Fruit fly (Drosophila melanogaster): ENCODE measurements around the gene Tom40.

The Tom40 gene

dm6 chrX:7705175-7706097 is 31.3 kb upstream of the Tom40 start:
- TF ChIP-seq CG9948 (tag; optimal IDR thresholded peaks at IDR 0.05), result peak; percentile 93
- peak; percentile 86 for TF ChIP-seq CG17806 (tag; optimal IDR thresholded peaks at IDR 0.05)
- peak; percentile 41; the same call in 1 of the 2 replicates for TF ChIP-seq CG10348 (GFP tag; IDR thresholded peaks at IDR 0.05)
- TF ChIP-seq CG8159 (tag; optimal IDR thresholded peaks at IDR 0.05), result peak; percentile 94
- TF ChIP-seq fd96Ca (GFP tag; IDR thresholded peaks at IDR 0.05), result peak; percentile 82
- TF ChIP-seq D1 (tag; optimal IDR thresholded peaks at IDR 0.05), result peak; percentile 85
- peak; percentile 33 for TF ChIP-seq EcR (GFP tag; optimal IDR thresholded peaks at IDR 0.05)
- peak; percentile 81 for TF ChIP-seq CG32121 (GFP tag; IDR thresholded peaks at IDR 0.05)
- TF ChIP-seq CG4496 (GFP tag; IDR thresholded peaks at IDR 0.05), result peak; percentile 82
- TF ChIP-seq Snoo (tag; optimal IDR thresholded peaks at IDR 0.05), result peak; percentile 93
- TF ChIP-seq CG12605 (GFP tag; IDR thresholded peaks at IDR 0.05), result peak; percentile 81
- peak; percentile 91 for TF ChIP-seq Pif1A (GFP tag; optimal IDR thresholded peaks at IDR 0.05)
- TF ChIP-seq Ets98B (GFP tag; IDR thresholded peaks at IDR 0.05), result peak; percentile 60
- TF ChIP-seq rn (GFP tag; IDR thresholded peaks at IDR 0.05), result no peak; the same call in 1 of the 2 replicates
- peak; percentile 96 for TF ChIP-seq CG14655 (GFP tag; optimal IDR thresholded peaks at IDR 0.05)
- peak; percentile 87 for TF ChIP-seq Pif1B (GFP tag; optimal IDR thresholded peaks at IDR 0.05)
- TF ChIP-seq CG34367 (tag; optimal IDR thresholded peaks at IDR 0.05), result peak; percentile 89
- TF ChIP-seq CG13204 (GFP tag; optimal IDR thresholded peaks at IDR 0.05), result peak; percentile 59
- peak; percentile 63 for TF ChIP-seq gl (tag; optimal IDR thresholded peaks at IDR 0.05)
- TF ChIP-seq CG8301 (tag; optimal IDR thresholded peaks at IDR 0.05), result peak; percentile 95
- peak; percentile 93 for TF ChIP-seq CG15710 (tag; optimal IDR thresholded peaks at IDR 0.05)

- peak; percentile 99 for TF ChIP-seq CG15710 (tag; optimal IDR thresholded peaks at IDR 0.05)
- peak; percentile 98 for TF ChIP-seq CG9948 (tag; optimal IDR thresholded peaks at IDR 0.05)
- peak; percentile 99 for TF ChIP-seq Pif1B (GFP tag; optimal IDR thresholded peaks at IDR 0.05)
- TF ChIP-seq rn (GFP tag; IDR thresholded peaks at IDR 0.05), result peak; percentile 96
- TF ChIP-seq Pif1A (GFP tag; optimal IDR thresholded peaks at IDR 0.05), result peak; percentile 97
- TF ChIP-seq CG14655 (GFP tag; optimal IDR thresholded peaks at IDR 0.05), result peak; percentile 98
- peak; percentile 96 for TF ChIP-seq CG13204 (GFP tag; optimal IDR thresholded peaks at IDR 0.05)
- TF ChIP-seq CG34367 (tag; optimal IDR thresholded peaks at IDR 0.05), result peak; percentile 98
- peak; percentile 98 for TF ChIP-seq CG12605 (GFP tag; IDR thresholded peaks at IDR 0.05)
- TF ChIP-seq CG10348 (GFP tag; IDR thresholded peaks at IDR 0.05), result peak; percentile 93
- TF ChIP-seq CG17806 (tag; optimal IDR thresholded peaks at IDR 0.05), result peak; percentile 99
- TF ChIP-seq Ets98B (GFP tag; IDR thresholded peaks at IDR 0.05), result peak; percentile 99
- peak; percentile 96 for TF ChIP-seq gl (tag; optimal IDR thresholded peaks at IDR 0.05)
- peak; percentile 96 for TF ChIP-seq Snoo (tag; optimal IDR thresholded peaks at IDR 0.05)
- TF ChIP-seq EcR (GFP tag; optimal IDR thresholded peaks at IDR 0.05), result peak; percentile 77
- TF ChIP-seq fd96Ca (GFP tag; IDR thresholded peaks at IDR 0.05), result peak; percentile 96
- TF ChIP-seq D1 (tag; optimal IDR thresholded peaks at IDR 0.05), result peak; percentile 94
- peak; percentile 99 for TF ChIP-seq CG8159 (tag; optimal IDR thresholded peaks at IDR 0.05)
- TF ChIP-seq CG8301 (tag; optimal IDR thresholded peaks at IDR 0.05), result peak; percentile 97
- TF ChIP-seq CG4496 (GFP tag; IDR thresholded peaks at IDR 0.05), result peak; percentile 99
- peak; percentile 99 for TF ChIP-seq CG32121 (GFP tag; IDR thresholded peaks at IDR 0.05)
Observed at dm6 chrX:7706398-7707349, 30.0 kb upstream of the Tom40 start.

dm6 chrX:7707350-7708241 is 29.1 kb upstream of the Tom40 start:
- TF ChIP-seq CG17806 (tag; optimal IDR thresholded peaks at IDR 0.05) (no peak), CG14655 (GFP tag; optimal IDR thresholded peaks at IDR 0.05) (no peak), CG15710 (tag; optimal IDR thresholded peaks at IDR 0.05) (no peak), D1 (tag; optimal IDR thresholded peaks at IDR 0.05) (no peak), CG9948 (tag; optimal IDR thresholded peaks at IDR 0.05) (no peak), CG13204 (GFP tag; optimal IDR thresholded peaks at IDR 0.05) (no peak), gl (tag; optimal IDR thresholded peaks at IDR 0.05) (no peak), CG10348 (GFP tag; IDR thresholded peaks at IDR 0.05) (no peak), CG8159 (tag; optimal IDR thresholded peaks at IDR 0.05) (no peak)

- 0 out of 2 replicates have a peak, but pooled peaks have one; percentile 29 for TF ChIP-seq CG12605 (GFP tag; IDR thresholded peaks at IDR 0.05)
- peak; percentile 54; the same call in 1 of the 2 replicates for TF ChIP-seq rn (GFP tag; IDR thresholded peaks at IDR 0.05)
- peak; percentile 85 for TF ChIP-seq CG8159 (tag; optimal IDR thresholded peaks at IDR 0.05)
- TF ChIP-seq EcR (GFP tag; optimal IDR thresholded peaks at IDR 0.05), result peak; percentile 47
- peak; percentile 72 for TF ChIP-seq D1 (tag; optimal IDR thresholded peaks at IDR 0.05)
- TF ChIP-seq fd96Ca (GFP tag; IDR thresholded peaks at IDR 0.05), result peak; percentile 81
- peak; percentile 81 for TF ChIP-seq CG15710 (tag; optimal IDR thresholded peaks at IDR 0.05)
- TF ChIP-seq CG32121 (GFP tag; IDR thresholded peaks at IDR 0.05), result peak; percentile 77
- peak; percentile 88 for TF ChIP-seq CG4496 (GFP tag; IDR thresholded peaks at IDR 0.05)
- TF ChIP-seq Snoo (tag; optimal IDR thresholded peaks at IDR 0.05), result peak; percentile 78
- TF ChIP-seq CG14655 (GFP tag; optimal IDR thresholded peaks at IDR 0.05), result peak; percentile 94
- TF ChIP-seq CG10348 (GFP tag; IDR thresholded peaks at IDR 0.05), result peak; percentile 44; the same call in 1 of the 2 replicates
- peak; percentile 88 for TF ChIP-seq Pif1B (GFP tag; optimal IDR thresholded peaks at IDR 0.05)
- peak; percentile 67 for TF ChIP-seq CG13204 (GFP tag; optimal IDR thresholded peaks at IDR 0.05)
- TF ChIP-seq gl (tag; optimal IDR thresholded peaks at IDR 0.05), result peak; percentile 51
- TF ChIP-seq Pif1A (GFP tag; optimal IDR thresholded peaks at IDR 0.05), result peak; percentile 86
- peak; percentile 89 for TF ChIP-seq CG8301 (tag; optimal IDR thresholded peaks at IDR 0.05)
- TF ChIP-seq CG9948 (tag; optimal IDR thresholded peaks at IDR 0.05), result peak; percentile 86
- peak; percentile 72 for TF ChIP-seq CG34367 (tag; optimal IDR thresholded peaks at IDR 0.05)
- peak; percentile 67 for TF ChIP-seq Ets98B (GFP tag; IDR thresholded peaks at IDR 0.05)
- peak; percentile 76 for TF ChIP-seq CG17806 (tag; optimal IDR thresholded peaks at IDR 0.05)
Observed at dm6 chrX:7708942-7709707, 27.6 kb upstream of the Tom40 start, which contains the start of gene CHES-1-like. TSS of gene CHES-1-like (minus strand) at chrX:7709385.
